Worm (Caenorhabditis elegans) whole organism, young adult: ENCODE results near the gene F09B12.7.

Experiments
- B0336.3 ChIP-seq: fragments of 200-800 bp; sonication (Bioruptor generic); IDR thresholded peaks from 2 replicates; pipeline ENCODE4 v1.3.6; 2022; ENCODE audit warnings: missing genetic modification characterization, missing compliant biosample characterization
- C17E4.6 ChIP-seq: fragments of 200-800 bp; sonication (Bioruptor generic); IDR thresholded peaks from 2 replicates; pipeline ENCODE4 v1.3.6; 2022; ENCODE audit warnings: missing genetic modification reagents, missing genetic modification characterization, missing compliant biosample characterization
- D2030.7 ChIP-seq: fragments of 200-800 bp; sonication (Bioruptor generic); IDR thresholded peaks from 2 replicates; pipeline ENCODE4 v1.3.6; 2022; ENCODE audit warnings: missing genetic modification reagents, missing genetic modification characterization, missing compliant biosample characterization
- F10E7.11 ChIP-seq: sonication (generic microtip); optimal IDR thresholded peaks from 2 replicates; lab custom pipeline; 2017; ENCODE audit warnings: mild to moderate bottlenecking, missing genetic modification characterization, moderate library complexity, missing compliant biosample characterization
- F33H1.4 ChIP-seq: fragments of 200-800 bp; sonication (Bioruptor generic); IDR thresholded peaks from 2 replicates; pipeline ENCODE4 v1.3.6; 2022; ENCODE audit warnings: missing genetic modification reagents, missing genetic modification characterization, missing compliant biosample characterization
- F39B2.1 ChIP-seq: fragments of 200-800 bp; sonication (Bioruptor generic); IDR thresholded peaks from 2 replicates; pipeline ENCODE4 v1.3.6; 2022; ENCODE audit warnings: missing genetic modification reagents, missing genetic modification characterization, missing compliant biosample characterization
- F55B11.4 ChIP-seq: sonication (generic microtip); optimal IDR thresholded peaks from 2 replicates; lab custom pipeline; 2016; ENCODE audit warnings: missing compliant biosample characterization, missing genetic modification characterization, borderline replicate concordance; ENCODE audit not compliant: insufficient read depth
- F57C9.4 ChIP-seq: sonication (generic microtip); optimal IDR thresholded peaks from 2 replicates; lab custom pipeline; 2017; ENCODE audit warnings: mild to moderate bottlenecking, missing genetic modification characterization, missing compliant biosample characterization
- T07F8.4 ChIP-seq: sonication (generic microtip); optimal IDR thresholded peaks from 2 replicates; lab custom pipeline; 2016; ENCODE audit warnings: mild to moderate bottlenecking, missing genetic modification characterization, moderate library complexity, missing compliant biosample characterization
- Y53G8AR.9 ChIP-seq: fragments of 200-800 bp; sonication (Bioruptor generic); conservative IDR thresholded peaks from 2 replicates; pipeline ENCODE4 v1.3.6; 2022; ENCODE audit warnings: missing genetic modification reagents, missing genetic modification characterization, missing compliant biosample characterization
- Y56A3A.18 ChIP-seq: fragments of 200-800 bp; sonication (Bioruptor generic); IDR thresholded peaks from 2 replicates; pipeline ENCODE4 v1.3.6; 2022; ENCODE audit warnings: missing genetic modification reagents, missing genetic modification characterization, missing compliant biosample characterization
- atf-7 ChIP-seq: sonication (generic microtip); optimal IDR thresholded peaks from 2 replicates; lab custom pipeline; 2017; ENCODE audit warnings: mild to moderate bottlenecking, missing genetic modification characterization, missing compliant biosample characterization
- bed-2 ChIP-seq: fragments of 200-800 bp; sonication (Bioruptor generic); IDR thresholded peaks from 2 replicates; pipeline ENCODE4 v1.3.6; 2022; ENCODE audit warnings: missing genetic modification reagents, missing genetic modification characterization, missing compliant biosample characterization
- ceh-27 ChIP-seq: fragments of 200-800 bp; sonication (Bioruptor generic); optimal IDR thresholded peaks from 2 replicates; lab custom pipeline; 2018; ENCODE audit warnings: mild to moderate bottlenecking, missing genetic modification characterization, moderate library complexity, missing compliant biosample characterization
- ceh-40 ChIP-seq: fragments of 200-800 bp; sonication (Bioruptor generic); IDR thresholded peaks from 2 replicates; pipeline ENCODE4 v1.3.6; 2022; ENCODE audit warnings: missing genetic modification characterization, missing compliant biosample characterization
- ceh-58 ChIP-seq: fragments of 200-800 bp; sonication (Bioruptor generic); IDR thresholded peaks from 2 replicates; pipeline ENCODE4 v1.3.6; 2022; ENCODE audit warnings: missing genetic modification characterization, missing compliant biosample characterization
- efl-1 ChIP-seq: fragments of 150-350 bp; optimal IDR thresholded peaks from 2 replicates; lab custom pipeline; 2014; ENCODE audit warnings: missing biosample characterization, missing genetic modification reagents, missing genetic modification characterization
- egrh-3 ChIP-seq: fragments of 200-800 bp; sonication (Bioruptor generic); IDR thresholded peaks from 2 replicates; pipeline ENCODE4 v1.3.6; 2022; ENCODE audit warnings: missing genetic modification reagents, missing genetic modification characterization, missing compliant biosample characterization
- ekl-4 ChIP-seq: fragments of 200-800 bp; sonication (Bioruptor generic); IDR thresholded peaks from 2 replicates; pipeline ENCODE4 v1.3.6; 2022; ENCODE audit warnings: missing genetic modification reagents, missing genetic modification characterization, missing compliant biosample characterization
- hlh-26 ChIP-seq: fragments of 200-800 bp; sonication (Bioruptor generic); conservative IDR thresholded peaks from 2 replicates; pipeline ENCODE4 v1.3.6; 2022; ENCODE audit warnings: missing genetic modification reagents, missing genetic modification characterization, missing compliant biosample characterization
- hmg-1.2 ChIP-seq: fragments of 200-800 bp; sonication (Bioruptor generic); IDR thresholded peaks from 2 replicates; pipeline ENCODE4 v1.3.6; 2022; ENCODE audit warnings: missing genetic modification reagents, missing genetic modification characterization, missing compliant biosample characterization
- lag-1 ChIP-seq: fragments of 200-800 bp; sonication (Bioruptor generic); IDR thresholded peaks from 2 replicates; pipeline ENCODE4 v1.3.6; 2022; ENCODE audit warnings: missing genetic modification reagents, missing genetic modification characterization, missing compliant biosample characterization
- let-526 ChIP-seq: fragments of 200-800 bp; sonication (Bioruptor generic); IDR thresholded peaks from 2 replicates; pipeline ENCODE4 v1.3.6; 2022; ENCODE audit warnings: missing genetic modification reagents, missing genetic modification characterization, missing compliant biosample characterization
- lin-26 ChIP-seq: fragments of 200-800 bp; sonication (Bioruptor generic); IDR thresholded peaks from 2 replicates; pipeline ENCODE4 v1.3.6; 2022; ENCODE audit warnings: missing genetic modification reagents, missing genetic modification characterization, missing compliant biosample characterization
- lin-54 ChIP-seq: fragments of 200-800 bp; sonication (Bioruptor generic); optimal IDR thresholded peaks from 2 replicates; lab custom pipeline; 2018; ENCODE audit warnings: mild to moderate bottlenecking, missing genetic modification characterization, missing compliant biosample characterization
- lsy-27 ChIP-seq: sonication (generic microtip); optimal IDR thresholded peaks from 2 replicates; lab custom pipeline; 2017; ENCODE audit warnings: missing genetic modification characterization, mild to moderate bottlenecking, missing compliant biosample characterization, antibody characterized with exemption, missing genotype, borderline replicate concordance; ENCODE audit not compliant: insufficient read depth
- madf-10 ChIP-seq: sonication (generic microtip); optimal IDR thresholded peaks from 2 replicates; lab custom pipeline; 2016; ENCODE audit warnings: mild to moderate bottlenecking, missing genetic modification characterization, missing compliant biosample characterization
- madf-3 ChIP-seq: fragments of 200-800 bp; sonication (Bioruptor generic); IDR thresholded peaks from 2 replicates; pipeline ENCODE4 v1.3.6; 2022; ENCODE audit warnings: missing genetic modification reagents, missing genetic modification characterization, missing compliant biosample characterization
- mes-4 ChIP-seq: sonication (generic microtip); optimal IDR thresholded peaks from 2 replicates; lab custom pipeline; 2016; ENCODE audit warnings: missing genotype, missing genetic modification characterization, missing compliant biosample characterization
- nfya-2 ChIP-seq: fragments of 200-800 bp; sonication (Bioruptor generic); IDR thresholded peaks from 2 replicates; pipeline ENCODE4 v1.3.6; 2022; ENCODE audit warnings: missing genetic modification reagents, missing genetic modification characterization, missing compliant biosample characterization
- nfyb-1 ChIP-seq: fragments of 200-800 bp; sonication (Bioruptor generic); IDR thresholded peaks from 2 replicates; pipeline ENCODE4 v1.3.6; 2022; ENCODE audit warnings: missing genetic modification reagents, missing genetic modification characterization, missing compliant biosample characterization
- nhr-27 ChIP-seq: fragments of 200-800 bp; sonication (Bioruptor generic); optimal IDR thresholded peaks from 2 replicates; lab custom pipeline; 2018; ENCODE audit warnings: mild to moderate bottlenecking, missing genetic modification characterization, moderate library complexity, missing compliant biosample characterization
- nhr-80 ChIP-seq: sonication (generic microtip); optimal IDR thresholded peaks from 2 replicates; lab custom pipeline; 2016; ENCODE audit warnings: missing genetic modification characterization, missing compliant biosample characterization
- pbrm-1 ChIP-seq: fragments of 200-800 bp; sonication (Bioruptor generic); IDR thresholded peaks from 2 replicates; pipeline ENCODE4 v1.3.6; 2022; ENCODE audit warnings: missing genetic modification reagents, missing genetic modification characterization, missing compliant biosample characterization
- pha-4 ChIP-seq: fragments of 150-350 bp; sonication (generic microtip); optimal IDR thresholded peaks from 2 replicates; lab custom pipeline; 2014; ENCODE audit warnings: missing biosample characterization, missing genetic modification reagents, missing genetic modification characterization
- rec-8 ChIP-seq, 2 experiments: sonication (generic microtip); optimal IDR thresholded peaks; 2 replicates each; lab custom pipeline; 2016; ENCODE audit warnings: mild to moderate bottlenecking in 2 of 2, missing genetic modification characterization in 2 of 2, missing genetic modification reagents in 2 of 2, missing genotype in 2 of 2, missing biosample characterization in 1 of 2, missing compliant biosample characterization in 1 of 2, moderate library complexity in 1 of 2
- sdz-38 ChIP-seq: sonication (generic microtip); optimal IDR thresholded peaks from 2 replicates; lab custom pipeline; 2016; ENCODE audit warnings: missing genotype, missing genetic modification characterization, missing compliant biosample characterization
- sea-2 ChIP-seq: fragments of 200-800 bp; sonication (Bioruptor generic); IDR thresholded peaks from 2 replicates; pipeline ENCODE4 v1.3.6; 2022; ENCODE audit warnings: missing genetic modification characterization, missing compliant biosample characterization
- snpc-1.1 ChIP-seq: sonication (generic microtip); optimal IDR thresholded peaks from 2 replicates; lab custom pipeline; 2017; ENCODE audit warnings: missing genetic modification characterization, mild to moderate bottlenecking, missing compliant biosample characterization, antibody characterized with exemption, moderate library complexity, missing genotype, missing genetic modification reagents; ENCODE audit not compliant: insufficient read depth
- snpc-3.4 ChIP-seq: sonication (generic microtip); optimal IDR thresholded peaks from 2 replicates; lab custom pipeline; 2017; ENCODE audit warnings: missing genetic modification characterization, mild to moderate bottlenecking, missing compliant biosample characterization, antibody characterized with exemption, moderate library complexity, missing genotype, missing genetic modification reagents
- unc-62 ChIP-seq: fragments of 150-350 bp; optimal IDR thresholded peaks from 2 replicates; lab custom pipeline; 2014; ENCODE audit warnings: missing biosample characterization, missing genetic modification reagents, missing genetic modification characterization
- ztf-18 ChIP-seq: sonication (generic microtip); optimal IDR thresholded peaks from 2 replicates; lab custom pipeline; 2016; ENCODE audit warnings: missing genotype, mild to moderate bottlenecking, missing genetic modification characterization, missing compliant biosample characterization
- ztf-3 ChIP-seq: fragments of 200-800 bp; sonication (Bioruptor generic); optimal IDR thresholded peaks from 2 replicates; lab custom pipeline; 2018; ENCODE audit warnings: mild to moderate bottlenecking, missing genetic modification characterization, missing compliant biosample characterization
- ztf-6 ChIP-seq: fragments of 200-800 bp; sonication (Bioruptor generic); IDR thresholded peaks from 2 replicates; pipeline ENCODE4 v1.3.6; 2022; ENCODE audit warnings: missing genetic modification reagents, missing genetic modification characterization, missing compliant biosample characterization

Gene F09B12.7

DNA sequence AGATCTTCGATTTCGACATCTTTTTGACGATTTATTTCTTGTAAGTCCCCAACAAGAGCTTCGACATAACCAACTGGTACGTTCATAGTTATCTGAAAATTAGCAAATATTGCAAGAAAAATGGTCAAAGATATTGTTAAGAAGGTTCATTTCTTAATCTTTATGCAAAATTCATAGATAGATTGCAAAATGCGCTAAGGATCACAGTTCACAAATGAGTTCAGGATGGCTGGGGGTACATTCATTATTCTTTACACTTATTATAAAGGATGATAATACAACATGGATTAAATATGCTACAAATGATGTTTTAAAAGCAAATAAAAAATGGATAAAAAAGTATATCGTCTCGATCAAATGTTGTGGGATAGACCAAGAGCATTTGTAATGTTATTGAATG is 38.1 kb downstream of the F09B12.7 start, which contains the start of gene H03G16.5:
Gene H03G16.5, minus strand, starts transcription at position 101 of the 400 bp plus-strand sequence.
- TF ChIP-seq hmg-1.2 (GFP tag; lab: Robert Waterston, UW) (no peak), lin-54 (GFP tag; lab: Kevin White, UChicago) (no peak), D2030.7 (no peak), F10E7.11 (no peak), bed-2 (no peak), F39B2.1 (GFP tag; lab: Robert Waterston, UW) (no peak), ztf-18 (no peak), lag-1 (no peak), ceh-40 (GFP tag; lab: Robert Waterston, UW) (no peak), C17E4.6 (GFP tag; lab: Robert Waterston, UW) (no peak), madf-3 (GFP tag; lab: Robert Waterston, UW) (no peak), F57C9.4 (tag; lab: Kevin White, UChicago) (no peak), nhr-27 (tag; lab: Kevin White, UChicago) (no peak), hlh-26 (no peak), efl-1 (GFP tag; lab: Kevin White, UChicago) (no peak), ekl-4 (GFP tag; lab: Robert Waterston, UW) (no peak), F55B11.4 (tag; lab: Kevin White, UChicago) (no peak), ztf-6 (GFP tag; lab: Robert Waterston, UW) (no peak), lin-26 (no peak)

DNA sequence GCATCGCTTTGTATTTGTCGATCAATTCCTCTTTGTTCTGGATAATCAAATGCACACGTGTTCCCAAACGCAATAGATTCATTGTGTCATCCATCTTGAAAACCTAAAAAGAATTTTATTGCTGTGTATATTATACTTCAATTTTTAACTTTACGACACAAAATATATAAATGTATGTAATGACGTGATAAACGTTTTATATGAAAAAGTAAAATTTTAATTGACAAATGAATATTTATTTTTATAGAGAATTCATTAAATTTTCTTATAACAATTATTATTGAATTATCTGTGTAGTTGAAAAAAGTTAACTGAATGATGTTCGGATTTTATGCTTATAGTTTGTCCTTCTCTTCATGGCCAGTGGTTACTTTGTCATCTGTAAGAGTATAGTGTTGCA is 39.0 kb downstream of the F09B12.7 start, which contains the start of gene H03G16.7:
Gene H03G16.7, minus strand, starts transcription at position 101 of the 400 bp plus-strand sequence.
- TF ChIP-seq pbrm-1 (GFP tag; lab: Robert Waterston, UW) (no peak), Y56A3A.18 (GFP tag; lab: Robert Waterston, UW) (no peak), F55B11.4 (tag; lab: Kevin White, UChicago) (no peak), ceh-27 (GFP tag; lab: Kevin White, UChicago) (no peak), unc-62 (GFP tag; lab: Kevin White, UChicago) (no peak), pha-4 (tag; lab: Kevin White, UChicago) (no peak), nfya-2 (no peak), D2030.7 (no peak), T07F8.4 (tag; lab: Kevin White, UChicago) (no peak), nhr-27 (tag; lab: Kevin White, UChicago) (no peak), ceh-58 (GFP tag; lab: Robert Waterston, UW) (no peak), mes-4 (tag; lab: Kevin White, UChicago) (no peak), sdz-38 (tag; lab: Kevin White, UChicago) (no peak), atf-7 (tag; lab: Kevin White, UChicago) (no peak), lsy-27 (tag; lab: Kevin White, UChicago) (no peak), snpc-1.1 (no peak), nfyb-1 (GFP tag; lab: Robert Waterston, UW) (no peak), ekl-4 (GFP tag; lab: Robert Waterston, UW) (no peak), bed-2 (no peak), F33H1.4 (GFP tag; lab: Robert Waterston, UW) (no peak)
- TF ChIP-seq, all 124 proteins: peak for 0

DNA sequence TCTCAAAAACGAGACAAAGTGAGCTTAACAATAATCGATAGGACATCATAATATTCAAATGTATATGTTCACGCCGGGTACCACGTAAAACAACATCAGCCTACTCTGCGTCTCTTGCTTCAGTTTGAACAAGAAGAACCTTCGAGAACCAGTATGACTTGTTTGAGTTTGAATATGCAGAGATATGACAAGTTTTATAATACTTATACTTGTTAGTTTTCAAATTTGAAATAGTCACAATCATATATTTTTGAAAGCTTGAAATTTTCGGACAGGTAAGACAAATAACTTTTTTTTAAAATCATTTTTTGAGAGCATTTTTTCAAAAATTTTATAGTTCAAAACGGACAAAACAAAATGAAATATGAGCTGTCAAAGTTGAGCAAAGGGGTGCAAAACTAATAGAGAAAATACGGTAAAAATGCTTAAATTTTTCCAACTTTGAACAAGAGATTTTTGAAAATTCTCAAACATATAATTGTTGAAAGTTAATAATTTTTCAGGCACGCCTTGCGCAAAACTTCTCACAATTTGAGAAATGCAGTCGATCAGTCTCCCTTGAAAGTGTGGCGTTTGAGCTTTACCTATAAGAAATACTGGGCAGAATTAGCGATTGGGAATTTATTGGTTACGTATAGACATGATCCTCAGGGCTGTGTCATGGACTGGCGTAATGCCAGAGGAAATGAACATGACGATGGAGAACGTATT is 41.5 kb downstream of the F09B12.7 start, which contains the start of gene H03G16.1:
Gene H03G16.1, plus strand, starts transcription at position 661 of the 711 bp plus-strand sequence.
- TF ChIP-seq nhr-80 (tag; lab: Kevin White, UChicago) (no peak), snpc-3.4 (tag; lab: Kevin White, UChicago) (no peak), ekl-4 (GFP tag; lab: Robert Waterston, UW) (no peak), ztf-6 (GFP tag; lab: Robert Waterston, UW) (no peak), F33H1.4 (GFP tag; lab: Robert Waterston, UW) (no peak), ztf-18 (no peak), lin-54 (GFP tag; lab: Kevin White, UChicago) (no peak), Y53G8AR.9 (GFP tag; lab: Robert Waterston, UW) (no peak), nfyb-1 (GFP tag; lab: Robert Waterston, UW) (no peak), let-526 (GFP tag; lab: Robert Waterston, UW) (no peak), egrh-3 (GFP tag; lab: Robert Waterston, UW) (no peak), rec-8 (tag; optimal IDR thresholded peaks at IDR 0.05; lab: Kevin White, UChicago) (no peak), B0336.3 (GFP tag; lab: Robert Waterston, UW) (no peak), sea-2 (GFP tag; lab: Robert Waterston, UW) (no peak), mes-4 (tag; lab: Kevin White, UChicago) (no peak), madf-10 (tag; lab: Kevin White, UChicago) (no peak), ztf-3 (no peak)
